Fruit fly (Drosophila melanogaster) whole organism, adult: ENCODE measurements around the gene CG15336.
A peak's percentile ranks its signal among the peaks of the same experiment; 100 is the strongest.

Experiments
- CG11617 ChIP-seq: fragments of 200-800 bp; sonication (Bioruptor generic); optimal IDR thresholded peaks from 2 replicates; lab custom pipeline; 2017; ENCODE audit warnings: mild to moderate bottlenecking, missing biosample characterization, missing genetic modification reagents, missing genetic modification characterization
- CG12768 ChIP-seq: fragments of 200-800 bp; sonication (Bioruptor generic); optimal IDR thresholded peaks from 2 replicates; lab custom pipeline; 2017; ENCODE audit warnings: missing biosample characterization, missing genetic modification characterization, mild to moderate bottlenecking, moderate library complexity, missing genetic modification reagents
- CG1620 ChIP-seq: fragments of 200-800 bp; sonication (Bioruptor generic); optimal IDR thresholded peaks from 2 replicates; lab custom pipeline; 2016; ENCODE audit warnings: missing biosample characterization, missing genetic modification characterization
- CG5204 ChIP-seq: fragments of 200-800 bp; sonication (Bioruptor generic); optimal IDR thresholded peaks from 2 replicates; lab custom pipeline; 2016; ENCODE audit warnings: missing biosample characterization, missing genetic modification characterization
- CG7045 ChIP-seq: fragments of 200-800 bp; sonication (Bioruptor generic); optimal IDR thresholded peaks from 2 replicates; lab custom pipeline; 2017; ENCODE audit warnings: missing biosample characterization, mild to moderate bottlenecking, missing genetic modification characterization
- CG7101 ChIP-seq: fragments of 200-800 bp; sonication (Bioruptor generic); optimal IDR thresholded peaks from 2 replicates; lab custom pipeline; 2018; ENCODE audit warnings: missing biosample characterization, mild to moderate bottlenecking, missing genetic modification characterization, moderate library complexity
- Crg-1 ChIP-seq: fragments of 200-800 bp; sonication (Bioruptor generic); optimal IDR thresholded peaks from 2 replicates; lab custom pipeline; 2016; ENCODE audit warnings: missing biosample characterization, missing genetic modification characterization
- Mnt ChIP-seq: fragments of 200-800 bp; sonication (Bioruptor generic); optimal IDR thresholded peaks from 2 replicates; lab custom pipeline; 2016; ENCODE audit warnings: missing biosample characterization, mild to moderate bottlenecking, missing genetic modification characterization
- kay ChIP-seq: fragments of 200-800 bp; sonication (Bioruptor generic); peaks from one replicate; lab custom pipeline; 2016; ENCODE audit warnings: missing biosample characterization, missing genetic modification characterization, borderline replicate concordance
- ovo ChIP-seq: fragments of 200-800 bp; sonication (Bioruptor generic); optimal IDR thresholded peaks from 2 replicates; lab custom pipeline; 2016; ENCODE audit warnings: missing biosample characterization, missing genetic modification characterization
- tj ChIP-seq: fragments of 200-800 bp; sonication (Bioruptor generic); optimal IDR thresholded peaks from 3 replicates; lab custom pipeline; 2017; ENCODE audit warnings: missing biosample characterization, mild to moderate bottlenecking, missing genetic modification characterization, moderate library complexity
- toe ChIP-seq: fragments of 200-800 bp; sonication (Bioruptor generic); optimal IDR thresholded peaks from 2 replicates; lab custom pipeline; 2016; ENCODE audit warnings: missing biosample characterization, missing genetic modification characterization

- TF ChIP-seq tj (GFP tag; lab: Kevin White, UChicago) (no peak), CG11617 (GFP tag; lab: Kevin White, UChicago) (no peak), toe (no peak), CG1620 (GFP tag; lab: Kevin White, UChicago) (no peak), CG7045 (GFP tag; lab: Kevin White, UChicago) (no peak), Mnt (GFP tag; lab: Kevin White, UChicago) (no peak), ovo (GFP tag; lab: Kevin White, UChicago) (peak; percentile 2), CG5204 (no peak), kay (GFP tag; lab: Kevin White, UChicago) (no peak), Crg-1 (GFP tag; lab: Kevin White, UChicago) (no peak), CG12768 (no peak), CG7101 (tag; lab: Kevin White, UChicago) (no peak)
These were observed 32.4 kb upstream of the CG15336 start for dm6 chrX:8115343-8115676.
